Fruit fly (Drosophila melanogaster): ENCODE data around the gene CG10375.

CG10375 gene

DNA sequence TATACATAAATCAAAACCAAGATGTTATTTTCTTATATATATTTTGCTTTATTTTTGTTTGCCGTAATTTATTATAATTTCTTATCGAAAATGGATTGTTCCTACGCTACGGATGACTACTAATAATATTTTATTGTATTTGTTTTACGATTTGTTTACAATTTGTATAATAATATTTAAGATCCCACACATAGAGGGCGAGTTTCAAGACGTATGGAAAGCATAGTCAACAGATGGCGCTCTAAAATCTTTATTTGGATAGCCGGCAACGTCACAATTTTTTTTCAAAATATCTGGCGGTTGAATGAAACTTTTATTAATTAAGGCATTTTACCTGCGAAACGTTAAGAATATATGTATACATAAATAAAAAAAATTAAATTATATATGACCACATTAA lies 45.6 kb upstream of the CG10375 start (continued):
- TF ChIP-seq vnd (GFP tag; IDR thresholded peaks at IDR 0.05; ENCODE audit: partially characterized antibody) (no peak), HHEX (GFP tag; optimal IDR thresholded peaks at IDR 0.05) (no peak), CG3407 (GFP tag; optimal IDR thresholded peaks at IDR 0.05) (no peak), CG1024 (GFP tag; IDR thresholded peaks at IDR 0.05) (no peak; the same call in 1 of the 2 replicates), CG10321 (GFP tag; IDR thresholded peaks at IDR 0.05) (no peak), CG34376 (GFP tag; optimal IDR thresholded peaks at IDR 0.05) (no peak), dpn (GFP tag; optimal IDR thresholded peaks at IDR 0.05) (peak in 1 of 2 experiments; percentile 57), CG10654 (GFP tag; optimal IDR thresholded peaks at IDR 0.05) (no peak), CG4282 (GFP tag; optimal IDR thresholded peaks at IDR 0.05) (no peak), kni (GFP tag; optimal IDR thresholded peaks at IDR 0.05) (no peak), Dip2 (GFP tag; IDR thresholded peaks at IDR 0.05) (peak; percentile 98), trem (tag; optimal IDR thresholded peaks at IDR 0.05) (peak; percentile 26), p53 (GFP tag; optimal IDR thresholded peaks at IDR 0.05) (no peak), CG9817 (tag; optimal IDR thresholded peaks at IDR 0.05) (peak; percentile 56), Xrp1 (GFP tag; IDR thresholded peaks at IDR 0.05) (no peak), CG30431 (GFP tag; optimal IDR thresholded peaks at IDR 0.05) (no peak), CG32532 (GFP tag; IDR thresholded peaks at IDR 0.05) (no peak), Atf6 (GFP tag; IDR thresholded peaks at IDR 0.05) (no peak), hb (GFP tag; IDR thresholded peaks at IDR 0.05; ENCODE audit: partially characterized antibody) (no peak), CG2199 (GFP tag; IDR thresholded peaks at IDR 0.05) (peak; percentile 93), tap (tag; optimal IDR thresholded peaks at IDR 0.05) (peak; percentile 22), CG13624 (GFP tag; optimal IDR thresholded peaks at IDR 0.05) (no peak), Hmx (GFP tag; optimal IDR thresholded peaks at IDR 0.05) (no peak), sc (optimal IDR thresholded peaks at IDR 0.05) (no peak), sc (GFP tag; optimal IDR thresholded peaks at IDR 0.05) (no peak), Oaz (GFP tag; IDR thresholded peaks at IDR 0.05) (no peak), trh (GFP tag; optimal IDR thresholded peaks at IDR 0.05) (no peak), Hr39 (optimal IDR thresholded peaks at IDR 0.05) (no peak), cwo (GFP tag; optimal IDR thresholded peaks at IDR 0.05) (no peak), fd102C (GFP tag; optimal IDR thresholded peaks at IDR 0.05) (no peak), toy (GFP tag; IDR thresholded peaks at IDR 0.05) (no peak), NfI (GFP tag; optimal IDR thresholded peaks at IDR 0.05) (peak; percentile 45), bab2 (GFP tag; optimal IDR thresholded peaks at IDR 0.05) (no peak), dmrt99B (tag; optimal IDR thresholded peaks at IDR 0.05) (no peak), Deaf1 (tag; optimal IDR thresholded peaks at IDR 0.05) (peak; percentile 0), Dip3 (GFP tag; optimal IDR thresholded peaks at IDR 0.05) (no peak), fd96Cb (tag; optimal IDR thresholded peaks at IDR 0.05) (no peak), H2.0 (GFP tag; IDR thresholded peaks at IDR 0.05) (no peak), HmgZ (tag; optimal IDR thresholded peaks at IDR 0.05) (peak; percentile 84), CG7786 (GFP tag; optimal IDR thresholded peaks at IDR 0.05) (no peak), H15 (GFP tag; IDR thresholded peaks at IDR 0.05) (no peak), CG1603 (tag; optimal IDR thresholded peaks at IDR 0.05) (peak; percentile 47), GATAe (GFP tag; conservative IDR thresholded peaks at IDR 0.05) (no peak), CG4730 (GFP tag; IDR thresholded peaks at IDR 0.05) (no peak), CG43689 (GFP tag; IDR thresholded peaks at IDR 0.05) (no peak), CG5245 (GFP tag; optimal IDR thresholded peaks at IDR 0.05) (peak; percentile 36), jing (GFP tag; optimal IDR thresholded peaks at IDR 0.05) (no peak), CG2678 (tag; optimal IDR thresholded peaks at IDR 0.05) (peak; percentile 42), CG3281 (GFP tag; optimal IDR thresholded peaks at IDR 0.05) (peak; percentile 2), NK7.1 (GFP tag; optimal IDR thresholded peaks at IDR 0.05) (no peak), sr (GFP tag; IDR thresholded peaks at IDR 0.05) (no peak), CG34422 (GFP tag; IDR thresholded peaks at IDR 0.05) (no peak), CG4820 (GFP tag; optimal IDR thresholded peaks at IDR 0.05) (no peak)

All from whole organism, embryonic.